Worm (Caenorhabditis elegans): ENCODE results near the gene C07A4.2.

C07A4.2 gene

ce11 chrX:10188493-10188895 lies 16.5 kb downstream of the C07A4.2 start (continued):
- TF ChIP-seq ets-4 (GFP tag; optimal IDR thresholded peaks at IDR 0.05) (peak; percentile 60), xnd-1 (tag; optimal IDR thresholded peaks at IDR 0.05) (no peak), attf-5 (GFP tag; optimal IDR thresholded peaks at IDR 0.05) (peak; percentile 59), ceh-91 (GFP tag; IDR thresholded peaks at IDR 0.05) (no peak), ceh-79 (tag; optimal IDR thresholded peaks at IDR 0.05) (no peak), pha-4 (tag; optimal IDR thresholded peaks at IDR 0.05) (no peak), ceh-40 (GFP tag; IDR thresholded peaks at IDR 0.05) (no peak), sdz-38 (tag; optimal IDR thresholded peaks at IDR 0.05) (no peak), mxl-1 (tag; optimal IDR thresholded peaks at IDR 0.05) (no peak), F23B12.7 (tag; optimal IDR thresholded peaks at IDR 0.05; ENCODE audit: insufficient read depth) (no peak), attf-6 (GFP tag; IDR thresholded peaks at IDR 0.05) (no peak), aptf-2 (GFP tag; conservative IDR thresholded peaks at IDR 0.05) (no peak), cebp-2 (GFP tag; IDR thresholded peaks at IDR 0.05) (no peak), atf-7 (tag; optimal IDR thresholded peaks at IDR 0.05) (no peak), hsf-1 (GFP tag; IDR thresholded peaks at IDR 0.05) (no peak), nfyb-1 (GFP tag; IDR thresholded peaks at IDR 0.05) (0 out of 2 replicates have a peak, but pooled peaks have one; percentile 48), lin-54 (GFP tag; optimal IDR thresholded peaks at IDR 0.05) (peak; percentile 14), rcor-1 (GFP tag; IDR thresholded peaks at IDR 0.05) (no peak), nhr-27 (tag; optimal IDR thresholded peaks at IDR 0.05) (no peak), lin-26 (GFP tag; IDR thresholded peaks at IDR 0.05) (peak; percentile 62; the same call in 1 of the 2 replicates), aptf-3 (GFP tag; IDR thresholded peaks at IDR 0.05) (no peak), Y95B8A.8 (GFP tag; IDR thresholded peaks at IDR 0.05) (no peak), ccch-3 (GFP tag; optimal IDR thresholded peaks at IDR 0.05) (no peak), chd-7 (tag; optimal IDR thresholded peaks at IDR 0.05) (peak; percentile 44), ztf-18 (tag; optimal IDR thresholded peaks at IDR 0.05) (peak; percentile 44), die-1 (tag; optimal IDR thresholded peaks at IDR 0.05) (no peak), let-526 (GFP tag; IDR thresholded peaks at IDR 0.05) (peak; percentile 49; the same call in 1 of the 2 replicates), mes-4 (tag; optimal IDR thresholded peaks at IDR 0.05) (no peak), hlh-12 (tag; optimal IDR thresholded peaks at IDR 0.05) (no peak), Y67H2A.10 (GFP tag; conservative IDR thresholded peaks at IDR 0.05) (no peak), him-1 (tag; optimal IDR thresholded peaks at IDR 0.05) (no peak), let-607 (tag; optimal IDR thresholded peaks at IDR 0.05) (peak in 1 of 2 experiments; percentile 25), C06A6.2 (GFP tag; conservative IDR thresholded peaks at IDR 0.05) (no peak; the same call in 1 of the 2 replicates), tbp1 (GFP tag; optimal IDR thresholded peaks at IDR 0.05) (peak; percentile 42), hmg-1.2 (GFP tag; IDR thresholded peaks at IDR 0.05) (peak; percentile 60), nfya-1 (tag; optimal IDR thresholded peaks at IDR 0.05; ENCODE audit: borderline replicate concordance, insufficient read depth) (no peak), B0336.3 (GFP tag; IDR thresholded peaks at IDR 0.05) (no peak; the same call in 1 of the 2 replicates), madf-3 (GFP tag; IDR thresholded peaks at IDR 0.05) (no peak), tlf-1 (GFP tag; optimal IDR thresholded peaks at IDR 0.05) (no peak), Y56A3A.18 (GFP tag; IDR thresholded peaks at IDR 0.05) (no peak), sea-2 (GFP tag; IDR thresholded peaks at IDR 0.05) (no peak), C17E4.6 (GFP tag; IDR thresholded peaks at IDR 0.05) (no peak), madf-10 (tag; optimal IDR thresholded peaks at IDR 0.05) (peak; percentile 38), F57A8.1 (GFP tag; optimal IDR thresholded peaks at IDR 0.05) (no peak), bed-2 (GFP tag; IDR thresholded peaks at IDR 0.05) (no peak), madf-6 (GFP tag; IDR thresholded peaks at IDR 0.05) (no peak), rpc-1 (optimal IDR thresholded peaks at IDR 0.05) (no peak), rpc-1 (tag; optimal IDR thresholded peaks at IDR 0.05) (no peak), lin-35 (GFP tag; optimal IDR thresholded peaks at IDR 0.05) (peak in 1 of 3 experiments; percentile 71), dox-1 (GFP tag; IDR thresholded peaks at IDR 0.05) (peak; percentile 75; the same call in 1 of the 2 replicates)
